Fruit fly (Drosophila melanogaster): ENCODE data around the gene CG15387.

CG15387 gene

DNA sequence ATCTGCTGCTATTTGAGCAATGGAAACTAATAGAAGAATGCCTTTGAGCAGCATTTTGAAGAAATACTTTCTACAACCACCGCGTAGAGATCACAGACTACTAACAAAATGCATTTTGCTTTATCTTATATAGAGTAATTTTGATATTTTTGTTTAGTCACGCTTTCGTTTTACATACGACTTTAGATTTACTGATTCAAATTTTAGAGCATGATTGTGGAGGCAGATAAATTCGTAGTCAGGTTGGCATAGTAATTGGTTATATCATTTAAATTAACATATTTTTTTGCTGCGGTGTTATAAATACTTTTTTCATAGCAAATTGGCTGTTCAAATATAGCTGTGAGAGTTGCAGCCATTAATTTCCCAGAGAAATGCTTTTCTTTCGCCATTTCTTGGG is 42.9 kb upstream of the CG15387 start, which contains the start of gene CG17242:
CG17242 (minus strand) TSS at position 101 of the 400 bp plus-strand sequence.
- no peak for TF ChIP-seq Poxn (GFP tag; IDR thresholded peaks at IDR 0.05)
- no peak for TF ChIP-seq CG11696 (GFP tag; IDR thresholded peaks at IDR 0.05)
- TF ChIP-seq trh (GFP tag; optimal IDR thresholded peaks at IDR 0.05), result no peak
- TF ChIP-seq Myb (GFP tag; optimal IDR thresholded peaks at IDR 0.05), result no peak
- TF ChIP-seq CG18619 (GFP tag; optimal IDR thresholded peaks at IDR 0.05), result no peak
- TF ChIP-seq CG12236 (GFP tag; optimal IDR thresholded peaks at IDR 0.05), result no peak
- TF ChIP-seq CG6272 (GFP tag; IDR thresholded peaks at IDR 0.05), result no peak
- TF ChIP-seq CG5953 (GFP tag; IDR thresholded peaks at IDR 0.05), result no peak
- no peak for TF ChIP-seq CG15073 (GFP tag; optimal IDR thresholded peaks at IDR 0.05)
- no peak for TF ChIP-seq Hmx (GFP tag; optimal IDR thresholded peaks at IDR 0.05)
- TF ChIP-seq az2 (GFP tag; optimal IDR thresholded peaks at IDR 0.05), result no peak
- no peak for TF ChIP-seq CG33557 (GFP tag; optimal IDR thresholded peaks at IDR 0.05)
- TF ChIP-seq CoRest (tag; optimal IDR thresholded peaks at IDR 0.05), result no peak
- TF ChIP-seq E2f1 (GFP tag; IDR thresholded peaks at IDR 0.05), result no peak
- no peak for TF ChIP-seq maf-S (GFP tag; optimal IDR thresholded peaks at IDR 0.05)
- no peak for TF ChIP-seq CG16863 (GFP tag; optimal IDR thresholded peaks at IDR 0.05)
- no peak for TF ChIP-seq stwl (tag; optimal IDR thresholded peaks at IDR 0.05)
- TF ChIP-seq CG17612 (GFP tag; IDR thresholded peaks at IDR 0.05), result no peak
- no peak for TF ChIP-seq Mrtf (GFP tag; IDR thresholded peaks at IDR 0.05)
- no peak for TF ChIP-seq CG7745 (tag; optimal IDR thresholded peaks at IDR 0.05)

DNA sequence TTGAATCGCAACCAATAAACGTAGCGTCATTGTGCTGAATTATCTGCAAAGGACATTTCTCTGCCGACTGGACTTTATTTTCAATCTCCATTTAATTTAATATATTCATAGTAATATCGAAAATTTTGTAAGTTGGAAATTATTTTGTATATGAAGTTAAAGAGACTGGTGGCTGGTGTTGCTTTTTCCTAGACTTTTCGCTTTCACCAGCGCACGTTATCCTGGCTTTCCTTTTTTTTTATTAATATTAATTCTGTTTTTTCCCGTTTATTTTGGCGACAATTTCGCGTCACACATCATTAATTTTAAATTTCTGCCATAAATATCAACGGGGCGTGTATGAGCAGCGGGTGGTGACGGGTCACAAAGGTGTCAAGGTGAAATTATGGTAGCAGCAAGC is 39.1 kb upstream of the CG15387 start, which contains the start of gene CG34049:
CG34049 (minus strand) TSS at position 101 of the 400 bp plus-strand sequence.
- TF ChIP-seq CG3847 (GFP tag; IDR thresholded peaks at IDR 0.05), result no peak
- no peak for TF ChIP-seq CG15011 (GFP tag; optimal IDR thresholded peaks at IDR 0.05)
- TF ChIP-seq ase (GFP tag; IDR thresholded peaks at IDR 0.05), result no peak
- no peak for TF ChIP-seq CG18764 (GFP tag; optimal IDR thresholded peaks at IDR 0.05)
- no peak for TF ChIP-seq tap (tag; optimal IDR thresholded peaks at IDR 0.05)
- TF ChIP-seq pho (GFP tag; optimal IDR thresholded peaks at IDR 0.05), result no peak
- no peak for TF ChIP-seq cg (GFP tag; optimal IDR thresholded peaks at IDR 0.05)
- no peak for TF ChIP-seq insv (GFP tag; optimal IDR thresholded peaks at IDR 0.05)
- no peak for TF ChIP-seq CG13624 (GFP tag; optimal IDR thresholded peaks at IDR 0.05)
- no peak for TF ChIP-seq CG13287 (GFP tag; IDR thresholded peaks at IDR 0.05; ENCODE audit: partially characterized antibody)
- TF ChIP-seq ac (GFP tag; optimal IDR thresholded peaks at IDR 0.05), result no peak
- TF ChIP-seq Camta (GFP tag; optimal IDR thresholded peaks at IDR 0.05), result no peak
- TF ChIP-seq CG13296 (GFP tag; optimal IDR thresholded peaks at IDR 0.05), result no peak
- no peak for TF ChIP-seq jumu (GFP tag; optimal IDR thresholded peaks at IDR 0.05)
- no peak for TF ChIP-seq Scr (GFP tag; IDR thresholded peaks at IDR 0.05; ENCODE audit: partially characterized antibody)

DNA sequence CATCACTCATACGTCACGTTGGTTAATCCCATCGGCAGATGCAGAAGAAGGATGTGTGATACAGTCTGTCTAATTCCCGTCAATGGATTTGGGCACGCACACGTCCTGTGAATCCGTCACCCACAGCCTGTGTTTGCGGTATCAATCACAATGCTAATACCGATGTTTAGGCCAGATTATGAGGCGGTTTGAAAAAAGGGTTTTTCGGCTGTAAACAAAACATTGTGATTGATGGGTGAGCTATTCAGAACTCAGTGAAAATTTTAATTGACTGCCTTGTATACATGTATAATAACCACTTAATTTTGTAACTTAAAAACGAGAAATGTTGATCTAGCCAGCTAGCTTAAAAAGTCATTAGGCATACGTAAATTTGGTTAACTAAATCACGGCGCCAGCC is 37.0 kb upstream of the CG15387 start, which contains the start of gene CG4270:
CG4270 (plus strand) TSS at position 301 of the 400 bp plus-strand sequence.
- no peak for TF ChIP-seq CG14860 (GFP tag; IDR thresholded peaks at IDR 0.05; ENCODE audit: partially characterized antibody)
- TF ChIP-seq pan (optimal IDR thresholded peaks at IDR 0.05), result no peak
- no peak for TF ChIP-seq pan (GFP tag; optimal IDR thresholded peaks at IDR 0.05 in 1 of 2, IDR thresholded peaks at IDR 0.05 in 1 of 2)
- TF ChIP-seq ro (GFP tag; IDR thresholded peaks at IDR 0.05), result no peak
- TF ChIP-seq CG9932 (GFP tag; IDR thresholded peaks at IDR 0.05), result no peak
- TF ChIP-seq aop (GFP tag; IDR thresholded peaks at IDR 0.05), result no peak
- no peak for TF ChIP-seq rib (GFP tag; IDR thresholded peaks at IDR 0.05)
- no peak for TF ChIP-seq salm (tag; optimal IDR thresholded peaks at IDR 0.05)
- TF ChIP-seq CG6254 (GFP tag; optimal IDR thresholded peaks at IDR 0.05), result no peak
- no peak for TF ChIP-seq CG43689 (GFP tag; IDR thresholded peaks at IDR 0.05)
- no peak for TF ChIP-seq CG31365 (tag; optimal IDR thresholded peaks at IDR 0.05)
- no peak for TF ChIP-seq CG17802 (tag; optimal IDR thresholded peaks at IDR 0.05)
- no peak for TF ChIP-seq MBD-R2 (GFP tag; IDR thresholded peaks at IDR 0.05)
- no peak for TF ChIP-seq fd102C (GFP tag; optimal IDR thresholded peaks at IDR 0.05)

Data from whole organism, embryonic.